Fruit fly (Drosophila melanogaster) whole organism, embryonic: ENCODE data around the gene mus101.

Experiments used
- Aef1 ChIP-seq: fragments of 200-800 bp; sonication (Bioruptor generic); IDR thresholded peaks from 3 replicates; pipeline ENCODE4 v1.3.6; 2022; ENCODE audit warnings: missing biosample characterization, missing genetic modification characterization
- Atf-2 ChIP-seq: fragments of 200-800 bp; sonication (Bioruptor generic); optimal IDR thresholded peaks from 2 replicates; lab custom pipeline; 2016; ENCODE audit warnings: missing biosample characterization, missing genetic modification characterization
- CG10543 ChIP-seq: fragments of 200-800 bp; sonication (Bioruptor generic); optimal IDR thresholded peaks from 3 replicates; lab custom pipeline; 2017; ENCODE audit warnings: missing biosample characterization, mild to moderate bottlenecking, missing genetic modification characterization, moderate library complexity
- CG11398 ChIP-seq: fragments of 200-800 bp; sonication (Bioruptor generic); optimal IDR thresholded peaks from 2 replicates; lab custom pipeline; 2016; ENCODE audit warnings: missing biosample characterization, missing genetic modification characterization
- CG11504 ChIP-seq: fragments of 200-800 bp; sonication (Bioruptor generic); optimal IDR thresholded peaks from 3 replicates; lab custom pipeline; 2019; ENCODE audit warnings: missing biosample characterization, mild to moderate bottlenecking, missing genetic modification characterization, moderate library complexity
- CG11560 ChIP-seq: fragments of 200-800 bp; sonication (Bioruptor generic); IDR thresholded peaks from 3 replicates; pipeline ENCODE4 v1.3.6; 2022; ENCODE audit warnings: missing biosample characterization, missing genetic modification characterization
- CG12236 ChIP-seq: fragments of 200-800 bp; sonication (Bioruptor generic); optimal IDR thresholded peaks from 2 replicates; lab custom pipeline; 2016; ENCODE audit warnings: missing biosample characterization, missing genetic modification characterization
- CG14050 ChIP-seq: fragments of 200-800 bp; sonication (Bioruptor generic); IDR thresholded peaks from 3 replicates; pipeline ENCODE4 v1.3.6; 2022; ENCODE audit warnings: missing biosample characterization, missing genetic modification characterization
- CG16863 ChIP-seq: fragments of 200-800 bp; sonication (Bioruptor generic); optimal IDR thresholded peaks from 3 replicates; lab custom pipeline; 2016; ENCODE audit warnings: missing biosample characterization, missing genetic modification characterization
- CG17802 ChIP-seq: fragments of 200-800 bp; sonication (Bioruptor generic); optimal IDR thresholded peaks from 2 replicates; lab custom pipeline; 2018; ENCODE audit warnings: missing biosample characterization, mild to moderate bottlenecking, missing genetic modification characterization, moderate library complexity
- CG18011 ChIP-seq: fragments of 200-800 bp; sonication (Bioruptor generic); optimal IDR thresholded peaks from 2 replicates; lab custom pipeline; 2017; ENCODE audit warnings: missing biosample characterization, missing genetic modification characterization, mild to moderate bottlenecking, moderate library complexity, missing genotype
- CG42726 ChIP-seq: fragments of 200-800 bp; sonication (Bioruptor generic); IDR thresholded peaks from 2 replicates; pipeline ENCODE4 v1.3.6; 2022; ENCODE audit warnings: missing biosample characterization, missing genetic modification characterization; ENCODE audit not compliant: partially characterized antibody
- CG6254 ChIP-seq: fragments of 200-800 bp; sonication (Bioruptor generic); optimal IDR thresholded peaks from 3 replicates; lab custom pipeline; 2017; ENCODE audit warnings: mild to moderate bottlenecking, missing biosample characterization, missing genetic modification reagents, missing genetic modification characterization
- CG6654 ChIP-seq: fragments of 200-800 bp; sonication (Bioruptor generic); optimal IDR thresholded peaks from 2 replicates; lab custom pipeline; 2017; ENCODE audit warnings: missing biosample characterization, mild to moderate bottlenecking, missing genetic modification characterization
- CG7556 ChIP-seq: fragments of 200-800 bp; sonication (Bioruptor generic); optimal IDR thresholded peaks from 2 replicates; lab custom pipeline; 2017; ENCODE audit warnings: missing biosample characterization, mild to moderate bottlenecking, missing genetic modification characterization
- CG7745 ChIP-seq: fragments of 200-800 bp; sonication (Bioruptor generic); optimal IDR thresholded peaks from 2 replicates; lab custom pipeline; 2018; ENCODE audit warnings: missing biosample characterization, mild to moderate bottlenecking, missing genetic modification characterization, moderate library complexity
- CG7963 ChIP-seq: fragments of 200-800 bp; sonication (Bioruptor generic); IDR thresholded peaks from 3 replicates; pipeline ENCODE4 v1.3.6; 2022; ENCODE audit warnings: missing biosample characterization, missing genetic modification characterization; ENCODE audit not compliant: partially characterized antibody
- CG9932 ChIP-seq: fragments of 200-800 bp; sonication (Bioruptor generic); IDR thresholded peaks from 2 replicates; pipeline ENCODE4 v1.3.6; 2022; ENCODE audit warnings: missing biosample characterization, missing genetic modification characterization
- CTCF ChIP-seq: fragments of 200-800 bp; sonication (Bioruptor generic); optimal IDR thresholded peaks from 2 replicates; lab custom pipeline; 2017; ENCODE audit warnings: missing biosample characterization, mild to moderate bottlenecking, missing genetic modification characterization, moderate library complexity
- Dip2 ChIP-seq: fragments of 200-800 bp; sonication (Bioruptor generic); IDR thresholded peaks from 2 replicates; pipeline ENCODE4 v1.3.6; 2022; ENCODE audit warnings: missing biosample characterization, missing genetic modification characterization
- Ets97D ChIP-seq: fragments of 200-800 bp; sonication (Bioruptor generic); optimal IDR thresholded peaks from 3 replicates; lab custom pipeline; 2016; ENCODE audit warnings: missing biosample characterization, missing genetic modification characterization
- Fer2 ChIP-seq: fragments of 200-800 bp; sonication (Bioruptor generic); optimal IDR thresholded peaks from 2 replicates; lab custom pipeline; 2018; ENCODE audit warnings: missing biosample characterization, mild to moderate bottlenecking, missing genetic modification characterization, moderate library complexity
- Gsc ChIP-seq: fragments of 200-800 bp; sonication (Bioruptor generic); IDR thresholded peaks from 2 replicates; pipeline ENCODE4 v1.3.6; 2022; ENCODE audit warnings: missing biosample characterization, missing genetic modification characterization
- Kr ChIP-seq: fragments of 200-800 bp; sonication (Bioruptor generic); optimal IDR thresholded peaks from 2 replicates; lab custom pipeline; 2017; ENCODE audit warnings: missing biosample characterization, mild to moderate bottlenecking, missing genetic modification characterization
- MESR4 ChIP-seq: fragments of 200-800 bp; sonication (Bioruptor generic); optimal IDR thresholded peaks from 2 replicates; lab custom pipeline; 2018; ENCODE audit warnings: missing biosample characterization, mild to moderate bottlenecking, missing genetic modification characterization, moderate library complexity
- Ravus ChIP-seq: fragments of 200-800 bp; sonication (Bioruptor generic); IDR thresholded peaks from 2 replicates; pipeline ENCODE4 v1.3.6; 2022; ENCODE audit warnings: missing biosample characterization, missing genetic modification characterization
- Sry-β ChIP-seq: fragments of 200-800 bp; sonication (Bioruptor generic); optimal IDR thresholded peaks from 2 replicates; lab custom pipeline; 2018; ENCODE audit warnings: missing biosample characterization, mild to moderate bottlenecking, missing genetic modification characterization, moderate library complexity
- chm ChIP-seq: fragments of 200-800 bp; sonication (Bioruptor generic); IDR thresholded peaks from 2 replicates; pipeline ENCODE4 v1.3.6; 2022; ENCODE audit warnings: missing biosample characterization, missing genetic modification characterization
- croc ChIP-seq: fragments of 200-800 bp; sonication (Bioruptor generic); conservative IDR thresholded peaks from 3 replicates; pipeline ENCODE4 v1.3.6; 2022; ENCODE audit warnings: missing biosample characterization, missing genetic modification characterization
- danr ChIP-seq: fragments of 200-800 bp; sonication (Bioruptor generic); IDR thresholded peaks from 2 replicates; pipeline ENCODE4 v1.3.6; 2022; ENCODE audit warnings: missing biosample characterization, missing genetic modification characterization
- dimm ChIP-seq: fragments of 200-800 bp; sonication (Bioruptor generic); IDR thresholded peaks from 2 replicates; pipeline ENCODE4 v1.3.6; 2022; ENCODE audit warnings: missing biosample characterization, missing genetic modification characterization
- dpn ChIP-seq, 2 experiments: fragments of 200-800 bp; sonication (Bioruptor generic); optimal IDR thresholded peaks; 3 replicates each; lab custom pipeline; 2016; ENCODE audit warnings: missing biosample characterization in 2 of 2, missing genetic modification characterization in 2 of 2
- fd102C ChIP-seq: fragments of 200-800 bp; sonication (Bioruptor generic); optimal IDR thresholded peaks from 2 replicates; lab custom pipeline; 2018; ENCODE audit warnings: missing biosample characterization, mild to moderate bottlenecking, missing genetic modification characterization, moderate library complexity
- gsb ChIP-seq: fragments of 200-800 bp; sonication (Bioruptor generic); IDR thresholded peaks from 2 replicates; pipeline ENCODE4 v1.3.6; 2022; ENCODE audit warnings: missing biosample characterization, missing genetic modification characterization
- gsb-n ChIP-seq: fragments of 200-800 bp; sonication (Bioruptor generic); optimal IDR thresholded peaks from 3 replicates; lab custom pipeline; 2018; ENCODE audit warnings: missing biosample characterization, mild to moderate bottlenecking, missing genetic modification characterization
- h ChIP-seq: fragments of >200 bp; optimal IDR thresholded peaks from 2 replicates; lab custom pipeline; 2017
- hth ChIP-seq: fragments of >200 bp; optimal IDR thresholded peaks from 2 replicates; lab custom pipeline; 2017; ENCODE audit warnings: inconsistent platforms
- lov ChIP-seq, 2 experiments: fragments of 200-800 bp in 1 of 2; fragments of >200 bp in 1 of 2; sonication (Bioruptor generic) in 1 of 2; IDR thresholded peaks in 1 of 2; optimal IDR thresholded peaks in 1 of 2; 2 replicates in 1 of 2; 3 replicates in 1 of 2; pipeline versions ENCODE4 v1.3.6 to Lab custom; 2017 to 2022; ENCODE audit warnings: missing biosample characterization in 1 of 2, missing genetic modification characterization in 1 of 2
- otp ChIP-seq: fragments of 200-800 bp; sonication (Bioruptor generic); IDR thresholded peaks from 3 replicates; pipeline ENCODE4, ENCODE4 v1.3.6; 2022; ENCODE audit warnings: missing biosample characterization, missing genetic modification characterization
- pho ChIP-seq: fragments of 200-800 bp; sonication (Bioruptor generic); optimal IDR thresholded peaks from 2 replicates; lab custom pipeline; 2016; ENCODE audit warnings: missing biosample characterization, missing genetic modification characterization
- schlank ChIP-seq: fragments of 200-800 bp; sonication (Bioruptor generic); optimal IDR thresholded peaks from 2 replicates; lab custom pipeline; 2018; ENCODE audit warnings: missing biosample characterization, mild to moderate bottlenecking, missing genetic modification characterization
- sd ChIP-seq: fragments of 200-800 bp; sonication (Bioruptor generic); optimal IDR thresholded peaks from 3 replicates; lab custom pipeline; 2018; ENCODE audit warnings: missing biosample characterization, mild to moderate bottlenecking, missing genetic modification characterization, moderate library complexity
- sens-2 ChIP-seq: fragments of 200-800 bp; sonication (Bioruptor generic); IDR thresholded peaks from 2 replicates; pipeline ENCODE4 v1.3.6; 2022; ENCODE audit warnings: missing biosample characterization, missing genetic modification characterization
- slbo ChIP-seq: fragments of 200-800 bp; sonication (Bioruptor generic); IDR thresholded peaks from 2 replicates; pipeline ENCODE4 v1.3.6; 2022; ENCODE audit warnings: missing biosample characterization, missing genetic modification characterization
- sqz ChIP-seq: fragments of 200-800 bp; sonication (Bioruptor generic); optimal IDR thresholded peaks from 3 replicates; lab custom pipeline; 2018; ENCODE audit warnings: missing biosample characterization, mild to moderate bottlenecking, missing genetic modification characterization
- sr ChIP-seq: fragments of 200-800 bp; sonication (Bioruptor generic); IDR thresholded peaks from 3 replicates; pipeline ENCODE4 v1.3.6; 2022; ENCODE audit warnings: missing biosample characterization, missing genetic modification characterization
- ssp ChIP-seq: fragments of 200-800 bp; sonication (Bioruptor generic); IDR thresholded peaks from 2 replicates; pipeline ENCODE4 v1.3.6; 2022; ENCODE audit warnings: missing biosample characterization, missing genetic modification characterization
- stc ChIP-seq: fragments of 200-800 bp; sonication (Bioruptor generic); IDR thresholded peaks from 2 replicates; pipeline ENCODE4 v1.3.6; 2022; ENCODE audit warnings: missing biosample characterization, missing genetic modification characterization
- tgo ChIP-seq: fragments of 200-800 bp; sonication (Bioruptor generic); IDR thresholded peaks from 3 replicates; pipeline ENCODE4 v1.3.6; 2022; ENCODE audit warnings: missing biosample characterization, missing genetic modification characterization
- tup ChIP-seq: fragments of 200-800 bp; sonication (Bioruptor generic); optimal IDR thresholded peaks from 2 replicates; lab custom pipeline; 2016; ENCODE audit warnings: missing biosample characterization, mild to moderate bottlenecking, missing genetic modification characterization, moderate library complexity
- tx ChIP-seq: fragments of 200-800 bp; sonication (Bioruptor generic); optimal IDR thresholded peaks from 2 replicates; lab custom pipeline; 2016; ENCODE audit warnings: missing biosample characterization, missing genetic modification characterization

mus101 gene

DNA sequence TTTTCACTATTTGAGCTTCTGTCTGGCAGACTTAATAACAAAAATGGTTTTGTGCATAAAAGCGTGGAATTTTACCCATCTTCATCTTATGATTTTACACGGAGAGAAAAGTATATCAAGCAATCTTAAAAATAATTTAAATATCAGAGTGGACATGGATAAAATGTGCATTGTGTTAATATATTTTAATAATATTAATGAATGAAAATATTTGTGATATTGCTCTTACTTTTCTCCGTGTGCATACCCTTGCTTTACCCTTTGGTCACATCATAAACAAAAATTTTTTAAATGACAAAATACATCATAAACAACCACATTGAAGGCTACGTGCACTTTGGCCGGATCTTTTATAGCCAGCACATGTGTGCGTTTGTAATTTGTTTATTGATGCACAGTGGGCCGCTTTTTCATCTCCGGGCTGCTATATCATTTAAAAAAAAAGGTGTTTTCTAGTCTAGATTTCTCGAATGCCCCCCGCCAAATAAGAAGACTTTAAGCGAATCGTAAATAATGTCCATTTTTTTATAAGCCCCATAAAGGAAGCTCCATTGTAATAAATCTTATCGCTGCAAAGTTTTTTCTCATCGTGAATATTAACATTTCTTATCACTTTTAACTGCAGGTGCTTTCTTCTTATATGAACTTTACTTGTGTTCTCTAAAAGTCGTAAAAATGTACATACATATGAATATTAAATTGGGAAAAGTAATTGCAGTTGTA lies 42.5 kb downstream of the mus101 start (continued):
- TF ChIP-seq CG9932 (GFP tag; lab: Robert Waterston, UW) = no peak
- TF ChIP-seq CG6254 (GFP tag; lab: Kevin White, UChicago) = no peak
- peak; percentile 41 for TF ChIP-seq sd (tag; lab: Kevin White, UChicago)
- TF ChIP-seq Sry-β (GFP tag; lab: Kevin White, UChicago) = no peak
- no peak for TF ChIP-seq Fer2 (tag; lab: Kevin White, UChicago)
- TF ChIP-seq CTCF = no peak
- peak; percentile 16 for TF ChIP-seq gsb-n (tag; lab: Kevin White, UChicago)
- no peak for TF ChIP-seq CG12236 (GFP tag; lab: Kevin White, UChicago)
- peak; percentile 29 for TF ChIP-seq CG7556 (GFP tag; lab: Kevin White, UChicago)
- no peak for TF ChIP-seq tup (GFP tag; lab: Kevin White, UChicago)
- no peak for TF ChIP-seq pho (GFP tag; lab: Kevin White, UChicago)
- no peak for TF ChIP-seq CG11398 (GFP tag; lab: Kevin White, UChicago)
- no peak for TF ChIP-seq Ravus (GFP tag; lab: Robert Waterston, UW)
- no peak for TF ChIP-seq schlank
- TF ChIP-seq tx (GFP tag; lab: Kevin White, UChicago) = no peak
- no peak for TF ChIP-seq CG16863 (GFP tag; lab: Kevin White, UChicago)
- TF ChIP-seq dimm (GFP tag; lab: Robert Waterston, UW) = no peak
- no peak for TF ChIP-seq Kr (GFP tag; lab: Kevin White, UChicago)
- TF ChIP-seq CG6654 = no peak
- no peak for TF ChIP-seq CG10543 (GFP tag; lab: Kevin White, UChicago)
- no peak for TF ChIP-seq CG18011
- peak; percentile 26; the same call in 1 of the 2 replicates for TF ChIP-seq ssp (GFP tag; lab: Robert Waterston, UW)
- peak; percentile 15; the same call in 1 of the 2 replicates for TF ChIP-seq stc (GFP tag; lab: Robert Waterston, UW)
- no peak for TF ChIP-seq gsb (GFP tag; lab: Robert Waterston, UW)
- TF ChIP-seq Gsc (GFP tag; lab: Robert Waterston, UW) = no peak
- TF ChIP-seq lov (optimal IDR thresholded peaks at IDR 0.05; lab: Kevin White, UChicago) = no peak
- 0 out of 3 replicates have a peak, but pooled peaks have one; percentile 6 for TF ChIP-seq lov (GFP tag; IDR thresholded peaks at IDR 0.05; lab: Robert Waterston, UW)
- TF ChIP-seq CG7745 (tag; lab: Kevin White, UChicago) = no peak
- peak; percentile 37; the same call in 2 of the 3 replicates for TF ChIP-seq Aef1 (GFP tag; lab: Robert Waterston, UW)
- TF ChIP-seq CG7963 = no peak
- TF ChIP-seq chm (GFP tag; lab: Robert Waterston, UW) = peak; percentile 28; the same call in 1 of the 2 replicates
- peak; percentile 74 for TF ChIP-seq CG11504 (tag; lab: Kevin White, UChicago)
- no peak for TF ChIP-seq hth (lab: Kevin White, UChicago)
- peak; percentile 51; the same call in 1 of the 3 replicates for TF ChIP-seq CG14050 (GFP tag; lab: Robert Waterston, UW)
- TF ChIP-seq sr (GFP tag; lab: Robert Waterston, UW) = no peak
- TF ChIP-seq Atf-2 (GFP tag; lab: Kevin White, UChicago) = peak; percentile 19
- TF ChIP-seq Dip2 (GFP tag; lab: Robert Waterston, UW) = no peak
- no peak for TF ChIP-seq croc
- no peak for TF ChIP-seq sens-2 (GFP tag; lab: Robert Waterston, UW)
- TF ChIP-seq CG17802 (tag; lab: Kevin White, UChicago) = no peak
- no peak for TF ChIP-seq h
- no peak for TF ChIP-seq Ets97D (GFP tag; lab: Kevin White, UChicago)
- TF ChIP-seq MESR4 (GFP tag; lab: Kevin White, UChicago) = no peak
- peak; percentile 46; the same call in 1 of the 3 replicates for TF ChIP-seq otp (GFP tag; lab: Robert Waterston, UW)
- no peak for TF ChIP-seq CG11560 (tag; lab: Robert Waterston, UW)
- no peak for TF ChIP-seq CG42726 (GFP tag; lab: Robert Waterston, UW)
- TF ChIP-seq sqz = peak; percentile 11
- TF ChIP-seq dpn (GFP tag; optimal IDR thresholded peaks at IDR 0.05; lab: Kevin White, UChicago) = peak in 1 of 2 experiments; percentile 55
- peak; percentile 56; the same call in 2 of the 3 replicates for TF ChIP-seq tgo (GFP tag; lab: Robert Waterston, UW)
- TF ChIP-seq fd102C (GFP tag; lab: Kevin White, UChicago) = no peak
- TF ChIP-seq danr = no peak
- TF ChIP-seq slbo (GFP tag; lab: Robert Waterston, UW) = 0 out of 2 replicates have a peak, but pooled peaks have one; percentile 14
